Worm (Caenorhabditis elegans): ENCODE data around the gene ephx-1.

ephx-1 gene

DNA sequence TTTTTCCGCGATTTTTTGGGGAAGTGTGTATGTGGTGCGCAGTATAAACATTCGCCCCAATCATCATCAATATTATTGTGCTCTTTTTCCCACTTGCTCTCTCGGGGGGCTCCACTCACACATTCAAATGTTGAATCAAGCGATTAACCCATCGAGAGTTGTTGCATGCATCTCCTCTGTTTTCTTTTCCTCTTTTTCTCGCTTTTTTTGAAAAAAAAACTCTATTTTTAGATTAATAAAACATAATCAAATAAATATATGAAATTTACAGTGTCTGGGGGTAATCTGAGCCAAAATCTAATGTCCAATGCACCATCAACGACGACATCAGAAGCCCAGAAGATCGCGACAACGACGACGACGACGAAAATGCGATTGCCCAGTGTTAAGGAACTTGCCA, at the start of gene ephx-1:
ephx-1 (plus strand) TSS at position 301 of the 400 bp plus-strand sequence.
- TF ChIP-seq scrt-1 (GFP tag; IDR thresholded peaks at IDR 0.05) (no peak), tbx-11 (GFP tag; IDR thresholded peaks at IDR 0.05) (no peak), hmbx-1 (tag; optimal IDR thresholded peaks at IDR 0.05) (no peak), B0310.2 (tag; optimal IDR thresholded peaks at IDR 0.05) (no peak), pes-1 (GFP tag; IDR thresholded peaks at IDR 0.05) (no peak), F13C5.2 (tag; optimal IDR thresholded peaks at IDR 0.05) (no peak), sea-1 (GFP tag; conservative IDR thresholded peaks at IDR 0.05) (no peak), ceh-36 (tag; optimal IDR thresholded peaks at IDR 0.05) (no peak)

DNA sequence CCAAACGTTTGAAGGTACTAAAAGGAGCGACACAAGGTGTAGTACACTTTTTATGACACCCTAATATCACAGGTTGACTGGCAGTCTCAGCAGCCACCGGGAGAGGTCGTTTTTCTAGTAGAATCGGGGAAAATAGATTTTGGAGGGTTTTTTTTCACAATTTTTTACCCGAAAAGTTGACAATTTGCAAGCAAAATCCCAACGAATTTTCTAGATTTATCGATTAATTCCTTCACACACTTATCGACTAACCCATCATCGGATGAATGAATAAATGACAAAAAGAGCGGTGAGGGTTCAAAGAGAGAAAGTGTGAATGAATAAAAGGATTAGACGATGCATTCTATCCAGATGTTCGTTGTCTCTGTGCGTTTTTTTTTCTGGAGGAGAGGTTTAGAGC, 48.8 kb upstream of the ephx-1 start:
- TF ChIP-seq tbx-11 (GFP tag; IDR thresholded peaks at IDR 0.05) (no peak), hnd-1 (tag; optimal IDR thresholded peaks at IDR 0.05) (no peak), B0310.2 (tag; optimal IDR thresholded peaks at IDR 0.05) (no peak), ets-7 (tag; optimal IDR thresholded peaks at IDR 0.05) (peak; percentile 42), flt-1 (GFP tag; IDR thresholded peaks at IDR 0.05) (no peak), tbx-37 (GFP tag; conservative IDR thresholded peaks at IDR 0.05) (no peak), aly-1 (tag; optimal IDR thresholded peaks at IDR 0.05) (peak; percentile 8), hmg-4 (GFP tag; optimal IDR thresholded peaks at IDR 0.05) (no peak)

DNA sequence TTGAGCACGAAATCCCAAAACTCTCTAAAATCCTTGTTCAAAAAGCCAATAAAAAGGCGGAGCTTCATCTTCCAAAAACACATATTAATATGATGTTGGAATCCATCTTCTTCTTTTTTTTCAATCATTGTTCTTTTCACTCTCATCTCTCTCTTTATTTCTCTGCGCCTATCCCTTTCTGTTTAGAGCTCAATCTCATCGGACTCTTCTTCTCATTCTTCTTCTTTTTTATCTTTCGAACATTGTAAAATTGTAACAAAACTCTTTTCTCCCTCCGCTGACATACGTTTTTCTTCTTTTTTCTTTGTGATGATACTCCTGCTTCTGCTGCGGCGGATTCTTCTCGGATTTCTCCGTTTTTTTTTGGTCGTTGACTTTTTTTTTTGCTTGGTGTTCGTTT, 48.0 kb upstream of the ephx-1 start:
- TF ChIP-seq ama-1 (optimal IDR thresholded peaks at IDR 0.05) (no peak), tbx-11 (GFP tag; IDR thresholded peaks at IDR 0.05) (no peak), ets-7 (tag; optimal IDR thresholded peaks at IDR 0.05) (no peak), tra-4 (tag; optimal IDR thresholded peaks at IDR 0.05) (no peak), F13C5.2 (tag; optimal IDR thresholded peaks at IDR 0.05) (no peak), ceh-36 (tag; optimal IDR thresholded peaks at IDR 0.05) (no peak), ceh-13 (GFP tag; optimal IDR thresholded peaks at IDR 0.05) (no peak), flt-1 (GFP tag; IDR thresholded peaks at IDR 0.05) (no peak), B0310.2 (tag; optimal IDR thresholded peaks at IDR 0.05) (no peak), hmbx-1 (tag; optimal IDR thresholded peaks at IDR 0.05) (no peak), tbx-37 (GFP tag; conservative IDR thresholded peaks at IDR 0.05) (no peak), sea-1 (GFP tag; conservative IDR thresholded peaks at IDR 0.05) (no peak), hmg-4 (GFP tag; optimal IDR thresholded peaks at IDR 0.05) (no peak), scrt-1 (GFP tag; IDR thresholded peaks at IDR 0.05) (no peak), hnd-1 (tag; optimal IDR thresholded peaks at IDR 0.05) (no peak), pes-1 (GFP tag; IDR thresholded peaks at IDR 0.05) (no peak), aly-1 (tag; optimal IDR thresholded peaks at IDR 0.05) (no peak)

DNA sequence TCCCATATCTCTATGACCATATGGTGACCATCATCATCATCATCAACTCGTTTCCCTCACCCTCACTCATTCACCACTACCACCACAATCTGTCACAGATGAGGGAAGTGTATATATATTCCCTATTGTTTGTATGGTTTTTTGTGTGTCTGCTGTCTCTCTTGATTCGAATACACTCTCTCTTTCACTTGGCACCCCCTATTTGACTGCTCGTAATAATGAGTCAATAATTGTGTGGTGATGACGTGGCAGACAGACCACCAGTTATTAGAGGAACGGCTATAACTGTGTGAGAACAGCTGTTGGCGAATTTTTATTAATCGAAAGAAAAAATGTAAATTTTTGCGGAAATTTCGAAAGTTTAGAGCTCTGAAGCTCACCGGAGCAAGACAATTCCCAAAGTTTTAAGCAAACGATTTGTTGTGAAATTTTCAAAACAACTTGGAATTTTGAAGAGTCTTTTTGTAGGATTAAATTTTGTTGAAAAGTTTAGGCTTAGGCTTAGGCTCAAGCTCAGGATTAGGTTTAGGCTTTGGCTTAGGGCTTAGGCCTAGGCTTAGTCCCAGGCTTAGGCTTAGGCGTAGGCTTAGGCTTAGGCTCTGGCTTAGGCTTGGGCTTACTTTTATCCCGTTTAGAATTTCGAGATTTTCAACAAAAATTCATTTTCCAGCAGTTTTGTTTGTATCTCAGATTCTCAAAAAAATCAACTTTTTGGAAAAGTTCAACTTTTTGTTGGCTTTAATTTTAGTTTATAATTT, 47.1 kb upstream of the ephx-1 start:
- TF ChIP-seq B0310.2 (tag; optimal IDR thresholded peaks at IDR 0.05) (peak; percentile 32), pes-1 (GFP tag; IDR thresholded peaks at IDR 0.05) (no peak), flt-1 (GFP tag; IDR thresholded peaks at IDR 0.05) (no peak), tbx-11 (GFP tag; IDR thresholded peaks at IDR 0.05) (no peak), tbx-37 (GFP tag; conservative IDR thresholded peaks at IDR 0.05) (no peak; the same call in 1 of the 2 replicates), ceh-13 (GFP tag; optimal IDR thresholded peaks at IDR 0.05) (no peak), F13C5.2 (tag; optimal IDR thresholded peaks at IDR 0.05) (no peak), ceh-36 (tag; optimal IDR thresholded peaks at IDR 0.05) (peak; percentile 84)

DNA sequence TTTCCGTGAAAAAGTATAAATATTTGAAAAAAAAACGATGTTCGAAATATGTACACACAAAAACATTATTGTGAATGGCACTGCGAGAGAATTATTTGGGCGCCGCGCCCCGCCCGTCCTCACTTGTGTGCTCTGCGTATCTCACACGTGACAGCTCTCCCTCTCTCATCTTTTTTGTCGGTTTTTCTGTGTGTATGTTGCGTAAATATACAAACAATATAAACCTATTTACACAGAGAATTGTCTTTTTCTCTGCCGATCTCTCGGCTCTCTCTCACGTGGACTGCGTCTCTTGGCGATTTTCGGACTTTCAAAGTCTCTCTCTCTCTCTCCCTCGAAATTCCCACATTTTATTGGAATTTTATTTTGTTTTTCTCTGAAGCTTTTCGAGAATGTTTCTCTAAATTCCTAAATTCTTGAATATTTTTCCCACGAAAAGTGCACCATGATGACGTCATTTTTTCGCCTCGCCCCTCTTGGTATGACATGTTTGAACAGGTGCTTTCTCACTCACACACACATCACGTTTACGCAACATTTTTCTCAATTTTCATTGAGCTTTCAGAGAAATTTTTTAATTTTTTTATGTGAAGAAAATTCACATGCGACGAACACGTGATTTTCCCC, 45.9 kb upstream of the ephx-1 start:
- peak; percentile 11 for TF ChIP-seq hmg-4 (GFP tag; optimal IDR thresholded peaks at IDR 0.05)
- peak; percentile 3 for TF ChIP-seq F13C5.2 (tag; optimal IDR thresholded peaks at IDR 0.05)
- no peak for TF ChIP-seq sea-1 (GFP tag; conservative IDR thresholded peaks at IDR 0.05)
- 0 out of 2 replicates have a peak, but pooled peaks have one; percentile 6 for TF ChIP-seq pes-1 (GFP tag; IDR thresholded peaks at IDR 0.05)

DNA sequence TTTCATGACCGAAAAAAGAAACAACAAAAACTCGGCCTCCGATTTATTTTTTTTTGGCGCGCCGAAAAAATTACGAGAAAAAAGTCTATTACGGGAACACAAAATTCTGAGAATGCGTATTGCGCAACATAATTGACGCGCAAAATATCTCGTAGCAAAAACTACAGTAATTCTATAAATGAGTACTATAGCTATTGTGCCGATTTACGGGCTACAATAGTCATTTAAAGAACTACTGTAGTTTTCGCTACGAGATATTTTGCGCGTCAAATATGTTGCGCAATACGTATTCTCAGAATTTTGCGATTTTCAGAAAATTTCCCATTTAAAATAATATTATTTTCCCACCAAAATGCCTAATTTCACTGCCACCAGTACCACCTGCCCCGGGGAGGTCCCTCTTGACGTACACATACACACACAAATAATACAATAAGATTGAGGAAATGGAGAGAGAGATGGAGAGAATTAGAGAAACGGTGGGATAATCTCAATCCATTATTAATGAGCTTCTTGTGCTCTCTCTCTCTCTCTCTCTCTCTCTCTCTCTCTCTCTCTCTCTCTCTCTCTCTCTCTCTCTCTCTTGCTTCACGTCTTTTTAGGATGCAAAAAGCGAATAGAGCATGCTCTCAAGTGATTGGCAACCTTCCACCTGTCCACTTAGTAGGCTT, 45.1 kb upstream of the ephx-1 start:
- TF ChIP-seq ceh-36 (tag; optimal IDR thresholded peaks at IDR 0.05) (peak; percentile 24), aly-1 (tag; optimal IDR thresholded peaks at IDR 0.05) (no peak), hmg-4 (GFP tag; optimal IDR thresholded peaks at IDR 0.05) (peak; percentile 14), B0310.2 (tag; optimal IDR thresholded peaks at IDR 0.05) (no peak)

DNA sequence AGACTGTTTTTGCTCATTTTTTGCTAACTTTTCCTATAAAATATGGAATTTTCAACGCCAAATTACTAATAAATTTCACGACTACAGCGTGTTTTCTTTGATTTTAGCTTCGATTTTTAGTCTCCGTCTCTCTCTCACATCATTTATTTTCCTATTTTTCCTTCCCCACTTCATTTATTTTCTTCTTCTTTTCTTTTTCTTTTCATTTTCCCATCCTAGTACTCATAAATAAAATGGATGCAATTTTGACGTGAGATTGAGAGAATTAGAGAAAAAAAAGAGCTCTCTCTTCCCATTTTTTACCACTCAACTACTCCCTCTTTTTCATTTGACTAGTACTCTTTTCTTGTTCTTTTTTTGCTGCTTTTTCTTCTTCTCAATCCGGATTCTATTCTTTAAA, 44.4 kb upstream of the ephx-1 start:
- no peak for TF ChIP-seq F13C5.2 (tag; optimal IDR thresholded peaks at IDR 0.05)
- TF ChIP-seq ceh-13 (GFP tag; optimal IDR thresholded peaks at IDR 0.05) = no peak
- no peak for TF ChIP-seq tbx-37 (GFP tag; conservative IDR thresholded peaks at IDR 0.05)
- TF ChIP-seq ama-1 (optimal IDR thresholded peaks at IDR 0.05) = no peak
- no peak for TF ChIP-seq ets-7 (tag; optimal IDR thresholded peaks at IDR 0.05)
- TF ChIP-seq tra-4 (tag; optimal IDR thresholded peaks at IDR 0.05) = no peak
- TF ChIP-seq hnd-1 (tag; optimal IDR thresholded peaks at IDR 0.05) = no peak
- TF ChIP-seq ceh-36 (tag; optimal IDR thresholded peaks at IDR 0.05) = no peak
- TF ChIP-seq B0310.2 (tag; optimal IDR thresholded peaks at IDR 0.05) = no peak
- TF ChIP-seq flt-1 (GFP tag; IDR thresholded peaks at IDR 0.05) = no peak
- TF ChIP-seq hmg-4 (GFP tag; optimal IDR thresholded peaks at IDR 0.05) = no peak
- no peak for TF ChIP-seq sea-1 (GFP tag; conservative IDR thresholded peaks at IDR 0.05)
- no peak for TF ChIP-seq tbx-11 (GFP tag; IDR thresholded peaks at IDR 0.05)
- no peak for TF ChIP-seq scrt-1 (GFP tag; IDR thresholded peaks at IDR 0.05)
- TF ChIP-seq aly-1 (tag; optimal IDR thresholded peaks at IDR 0.05) = no peak
- TF ChIP-seq pes-1 (GFP tag; IDR thresholded peaks at IDR 0.05) = no peak
- no peak for TF ChIP-seq hmbx-1 (tag; optimal IDR thresholded peaks at IDR 0.05)
